Worm (Caenorhabditis elegans) whole organism, midembryonic: ENCODE data around the gene ubc-20.

Source experiments
- T22C8.4 ChIP-seq: fragments of 200-800 bp; sonication (Bioruptor generic); IDR thresholded peaks from 2 replicates; pipeline ENCODE4 v1.3.6; 2022; ENCODE audit warnings: missing genetic modification characterization, missing compliant biosample characterization
- cog-1 ChIP-seq: sonication (generic microtip); optimal IDR thresholded peaks from 2 replicates; lab custom pipeline; 2016; ENCODE audit warnings: missing genetic modification characterization, missing compliant biosample characterization
- flt-1 ChIP-seq: fragments of 200-800 bp; sonication (Bioruptor generic); IDR thresholded peaks from 2 replicates; pipeline ENCODE4 v1.3.6; 2022; ENCODE audit warnings: missing genetic modification characterization, missing compliant biosample characterization
- ztf-29 ChIP-seq: fragments of 200-800 bp; sonication (Bioruptor generic); IDR thresholded peaks from 2 replicates; pipeline ENCODE4 v1.3.6; 2022; ENCODE audit warnings: missing genetic modification reagents, missing genetic modification characterization, missing compliant biosample characterization

DNA sequence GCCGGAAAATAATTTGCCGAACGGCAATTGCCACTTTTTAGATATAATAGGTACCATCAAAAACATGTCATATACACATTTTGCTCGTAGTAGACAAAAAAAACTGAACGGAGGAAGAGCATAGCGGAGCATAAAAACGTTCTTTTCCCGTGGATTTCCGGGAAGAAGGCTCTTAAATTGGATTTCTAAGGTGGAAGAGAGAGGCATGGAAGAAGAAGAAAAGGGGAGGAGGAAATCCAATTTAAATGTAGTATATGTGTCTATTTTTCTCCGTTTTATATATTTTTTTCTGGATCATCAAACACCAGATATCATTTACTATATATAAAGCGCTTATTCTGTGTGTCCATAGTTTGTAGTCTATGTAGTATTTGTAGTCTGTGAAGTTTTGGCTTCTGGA, 22.7 kb downstream of the ubc-20 start:
- no peak for TF ChIP-seq T22C8.4 (GFP tag; lab: Robert Waterston, UW)
- TF ChIP-seq cog-1, result no peak
- TF ChIP-seq ztf-29 (GFP tag; lab: Robert Waterston, UW), result no peak
- TF ChIP-seq flt-1 (GFP tag; lab: Robert Waterston, UW), result no peak
